Worm (Caenorhabditis elegans) whole organism, L4/young adult: ENCODE results near the gene gtf-2F1.

ENCODE experiments used
- dao-5 ChIP-seq: sonication (generic microtip); optimal IDR thresholded peaks from 2 replicates; lab custom pipeline; 2016; ENCODE audit warnings: missing genotype, missing genetic modification characterization, moderate library complexity, missing compliant biosample characterization
- him-1 ChIP-seq: sonication (generic microtip); optimal IDR thresholded peaks from 2 replicates; lab custom pipeline; 2016; ENCODE audit warnings: missing genotype, missing genetic modification reagents, missing genetic modification characterization, missing compliant biosample characterization

DNA sequence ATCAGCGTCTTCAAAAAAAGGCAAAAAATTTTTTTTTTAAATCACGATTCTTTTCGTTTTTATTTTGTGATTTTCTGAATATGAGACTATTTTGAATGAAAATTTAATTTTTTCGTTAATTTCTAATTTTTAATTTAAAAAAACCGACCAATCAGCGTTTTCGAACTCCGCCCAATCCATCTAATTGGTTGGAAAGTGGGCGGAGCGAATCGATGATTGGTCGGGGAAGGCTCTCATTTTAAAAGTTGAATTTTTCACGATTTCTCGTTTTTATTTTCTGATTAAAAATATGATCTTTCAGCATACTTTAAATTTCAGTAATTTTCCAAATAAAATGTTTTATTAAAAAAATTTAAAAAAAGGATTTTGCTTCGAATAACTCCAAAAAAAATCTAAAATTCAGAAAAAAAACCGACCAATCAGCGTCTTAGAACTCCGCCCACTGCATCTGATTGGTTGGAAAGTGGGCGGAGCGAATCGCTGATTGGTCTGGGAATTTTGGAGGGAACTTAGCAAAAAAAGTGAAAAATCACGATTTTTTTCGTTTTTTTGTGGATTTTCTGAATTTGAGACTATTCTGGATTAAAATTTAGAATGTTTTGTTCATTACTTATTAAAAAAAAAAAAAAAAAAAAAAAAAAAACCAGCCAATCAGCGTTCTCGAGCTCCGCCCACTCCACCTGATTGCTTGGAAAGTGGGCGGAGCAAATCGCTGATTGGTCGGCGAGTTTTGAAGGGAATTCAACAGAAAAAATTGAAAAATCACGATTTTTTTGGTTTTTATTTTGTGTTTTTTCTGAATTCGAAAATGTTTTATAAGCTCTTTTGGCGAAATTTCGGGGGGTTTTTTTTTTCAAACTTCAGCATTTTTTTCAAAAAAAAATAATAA, 16.9 kb upstream of the gtf-2F1 start:
- TF ChIP-seq him-1 (tag; lab: Kevin White, UChicago): no peak
- no peak for TF ChIP-seq dao-5 (tag; lab: Kevin White, UChicago)
